Fruit fly (Drosophila melanogaster): ENCODE results near the gene CG3402.

DNA sequence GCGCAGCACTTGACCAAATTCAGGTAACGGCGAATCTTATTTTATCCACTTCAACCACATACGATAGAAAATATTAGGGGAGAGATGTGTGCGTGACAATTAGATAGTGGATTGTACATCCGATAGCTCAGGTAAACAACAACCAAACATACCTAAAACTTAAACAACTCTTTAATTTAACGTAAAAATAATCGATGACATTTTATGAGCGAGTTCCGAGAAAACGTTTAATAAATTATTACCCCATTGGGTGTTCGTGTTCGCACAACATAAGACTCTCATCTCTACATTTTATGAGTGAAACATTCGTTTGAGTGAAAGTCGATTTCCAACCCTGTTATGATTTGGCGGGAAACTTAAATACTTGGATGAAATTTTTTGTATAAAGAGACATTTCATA is 27.6 kb upstream of the CG3402 start, which contains the start of gene CG17129:
- TF ChIP-seq Sin3A (optimal IDR thresholded peaks at IDR 0.05) (no peak), h (optimal IDR thresholded peaks at IDR 0.05) (no peak), Myc (optimal IDR thresholded peaks at IDR 0.05) (no peak), psq (optimal IDR thresholded peaks at IDR 0.05) (no peak)
